Fruit fly (Drosophila melanogaster) whole organism, prepupa: ENCODE measurements around the gene CG13244.
A peak's percentile ranks its signal among the peaks of the same experiment; 100 is the strongest.

Experiments
- CG10631 ChIP-seq: fragments of 200-800 bp; sonication (Bioruptor generic); optimal IDR thresholded peaks from 2 replicates; lab custom pipeline; 2016; ENCODE audit warnings: missing biosample characterization, missing genetic modification characterization
- CG11762 ChIP-seq: fragments of 200-800 bp; sonication (Bioruptor generic); optimal IDR thresholded peaks from 3 replicates; lab custom pipeline; 2016; ENCODE audit warnings: missing biosample characterization, missing genetic modification characterization; ENCODE audit not compliant: insufficient read depth
- CG15336 ChIP-seq: fragments of 200-800 bp; sonication (Bioruptor generic); IDR thresholded peaks from 2 replicates; pipeline ENCODE4 v1.3.6; 2022; ENCODE audit warnings: missing biosample characterization, missing genetic modification characterization
- CG16779 ChIP-seq: fragments of 200-800 bp; sonication (Bioruptor generic); optimal IDR thresholded peaks from 3 replicates; lab custom pipeline; 2017; ENCODE audit warnings: missing biosample characterization, mild to moderate bottlenecking, missing genetic modification characterization
- CG31627 ChIP-seq: fragments of 200-800 bp; sonication (Bioruptor generic); optimal IDR thresholded peaks from 3 replicates; lab custom pipeline; 2016; ENCODE audit warnings: missing biosample characterization, missing genetic modification characterization
- CG32006 ChIP-seq: fragments of 200-800 bp; sonication (Bioruptor generic); optimal IDR thresholded peaks from 3 replicates; lab custom pipeline; 2017; ENCODE audit warnings: missing biosample characterization, mild to moderate bottlenecking, missing genetic modification characterization
- CG3919 ChIP-seq: fragments of 200-800 bp; sonication (Bioruptor generic); optimal IDR thresholded peaks from 3 replicates; lab custom pipeline; 2016; ENCODE audit warnings: missing biosample characterization, missing genetic modification characterization
- CG4318 ChIP-seq: fragments of 200-800 bp; sonication (Bioruptor generic); optimal IDR thresholded peaks from 3 replicates; lab custom pipeline; 2017; ENCODE audit warnings: missing biosample characterization, mild to moderate bottlenecking, missing genetic modification characterization
- CG6276 ChIP-seq: fragments of 200-800 bp; sonication (Bioruptor generic); optimal IDR thresholded peaks from 2 replicates; lab custom pipeline; 2017; ENCODE audit warnings: missing biosample characterization, mild to moderate bottlenecking, missing genetic modification characterization
- CG6792 ChIP-seq: fragments of 200-800 bp; sonication (Bioruptor generic); optimal IDR thresholded peaks from 3 replicates; lab custom pipeline; 2016; ENCODE audit warnings: missing biosample characterization, missing genetic modification characterization
- CG6854 ChIP-seq: fragments of 200-800 bp; sonication (Bioruptor generic); optimal IDR thresholded peaks from 2 replicates; lab custom pipeline; 2017; ENCODE audit warnings: missing biosample characterization, mild to moderate bottlenecking, missing genetic modification characterization
- CG7368 ChIP-seq: fragments of 200-800 bp; sonication (Bioruptor generic); optimal IDR thresholded peaks from 3 replicates; lab custom pipeline; 2016; ENCODE audit warnings: missing biosample characterization, missing genetic modification characterization
- CG8119 ChIP-seq: fragments of 200-800 bp; sonication (Bioruptor generic); IDR thresholded peaks from 3 replicates; pipeline ENCODE4 v1.3.6; 2022; ENCODE audit warnings: missing biosample characterization, missing genetic modification characterization
- CG8632 ChIP-seq: fragments of 200-800 bp; sonication (Bioruptor generic); optimal IDR thresholded peaks from 3 replicates; lab custom pipeline; 2016; ENCODE audit warnings: missing biosample characterization, missing genetic modification characterization
- CG9139 ChIP-seq: fragments of 200-800 bp; sonication (Bioruptor generic); optimal IDR thresholded peaks from 3 replicates; lab custom pipeline; 2017; ENCODE audit warnings: missing biosample characterization, mild to moderate bottlenecking, missing genetic modification characterization
- Eip78C ChIP-seq: fragments of 200-800 bp; sonication (Bioruptor generic); peaks from one replicate; lab custom pipeline; 2016; ENCODE audit warnings: missing biosample characterization, missing genetic modification characterization
- Eip93F ChIP-seq: fragments of 200-800 bp; sonication (Bioruptor generic); optimal IDR thresholded peaks from 2 replicates; lab custom pipeline; 2016; ENCODE audit warnings: missing biosample characterization, mild to moderate bottlenecking, missing genetic modification characterization
- Ets21C ChIP-seq: fragments of 200-800 bp; sonication (Bioruptor generic); optimal IDR thresholded peaks from 3 replicates; lab custom pipeline; 2016; ENCODE audit warnings: missing biosample characterization, missing genetic modification characterization
- Ets96B ChIP-seq: fragments of 200-800 bp; optimal IDR thresholded peaks from 2 replicates; lab custom pipeline; 2019; ENCODE audit warnings: missing biosample characterization, mild to moderate bottlenecking, missing genetic modification characterization, moderate library complexity
- Gug ChIP-seq: fragments of 200-800 bp; sonication (Bioruptor generic); IDR thresholded peaks from 2 replicates; pipeline ENCODE4 v1.3.6; 2022; ENCODE audit warnings: missing biosample characterization, missing genetic modification characterization
- Hr39 ChIP-seq: fragments of 200-800 bp; sonication (Bioruptor generic); optimal IDR thresholded peaks from 2 replicates; lab custom pipeline; 2016; ENCODE audit warnings: missing biosample characterization, missing genetic modification characterization
- Hr4 ChIP-seq: fragments of 200-800 bp; sonication (Bioruptor generic); optimal IDR thresholded peaks from 3 replicates; lab custom pipeline; 2016; ENCODE audit warnings: missing biosample characterization, missing genetic modification characterization
- Lpt ChIP-seq: fragments of 200-800 bp; sonication (Bioruptor generic); optimal IDR thresholded peaks from 3 replicates; lab custom pipeline; 2016; ENCODE audit warnings: missing biosample characterization, missing genetic modification characterization
- Met ChIP-seq: fragments of 200-800 bp; sonication (Bioruptor generic); optimal IDR thresholded peaks from 3 replicates; lab custom pipeline; 2016; ENCODE audit warnings: missing biosample characterization, missing genetic modification characterization
- OdsH ChIP-seq: fragments of 200-800 bp; sonication (Bioruptor generic); optimal IDR thresholded peaks from 3 replicates; lab custom pipeline; 2016; ENCODE audit warnings: missing biosample characterization, missing genetic modification characterization
- Sox102F ChIP-seq: fragments of 200-800 bp; sonication (Bioruptor generic); optimal IDR thresholded peaks from 2 replicates; lab custom pipeline; 2016; ENCODE audit warnings: missing biosample characterization, mild to moderate bottlenecking, missing genetic modification characterization
- acj6 ChIP-seq: fragments of 200-800 bp; sonication (Bioruptor generic); optimal IDR thresholded peaks from 3 replicates; lab custom pipeline; 2016; ENCODE audit warnings: missing biosample characterization, missing genetic modification characterization
- dac ChIP-seq: fragments of 200-800 bp; sonication (Bioruptor generic); optimal IDR thresholded peaks from 2 replicates; lab custom pipeline; 2017; ENCODE audit warnings: missing biosample characterization, mild to moderate bottlenecking, missing genetic modification characterization
- eg ChIP-seq: fragments of 200-800 bp; sonication (Bioruptor generic); IDR thresholded peaks from 3 replicates; pipeline ENCODE4 v1.3.6; 2022; ENCODE audit warnings: missing biosample characterization, missing genetic modification characterization
- esn ChIP-seq: fragments of 200-800 bp; sonication (Bioruptor generic); optimal IDR thresholded peaks from 2 replicates; lab custom pipeline; 2016; ENCODE audit warnings: missing biosample characterization, mild to moderate bottlenecking, missing genetic modification characterization, moderate library complexity
- fd59A ChIP-seq: fragments of 200-800 bp; sonication (Bioruptor generic); optimal IDR thresholded peaks from 2 replicates; lab custom pipeline; 2017; ENCODE audit warnings: missing biosample characterization, mild to moderate bottlenecking, missing genetic modification characterization, missing genetic modification reagents
- fkh ChIP-seq: fragments of 200-800 bp; sonication (Bioruptor generic); optimal IDR thresholded peaks from 3 replicates; lab custom pipeline; 2017; ENCODE audit warnings: missing biosample characterization, mild to moderate bottlenecking, missing genetic modification characterization, moderate library complexity
- lz ChIP-seq: fragments of 200-800 bp; sonication (Bioruptor generic); optimal IDR thresholded peaks from 3 replicates; lab custom pipeline; 2016; ENCODE audit warnings: missing biosample characterization, missing genetic modification characterization
- pdm3 ChIP-seq: fragments of 200-800 bp; sonication (Bioruptor generic); optimal IDR thresholded peaks from 3 replicates; lab custom pipeline; 2016; ENCODE audit warnings: missing biosample characterization, missing genetic modification characterization
- svp ChIP-seq: fragments of 200-800 bp; sonication (Bioruptor generic); peaks from one replicate; lab custom pipeline; 2016; ENCODE audit warnings: missing biosample characterization, missing genetic modification characterization
- vri ChIP-seq: fragments of 200-800 bp; sonication (Bioruptor generic); optimal IDR thresholded peaks from 3 replicates; lab custom pipeline; 2016; ENCODE audit warnings: missing biosample characterization, mild to moderate bottlenecking, missing genetic modification characterization

The CG13244 gene

DNA sequence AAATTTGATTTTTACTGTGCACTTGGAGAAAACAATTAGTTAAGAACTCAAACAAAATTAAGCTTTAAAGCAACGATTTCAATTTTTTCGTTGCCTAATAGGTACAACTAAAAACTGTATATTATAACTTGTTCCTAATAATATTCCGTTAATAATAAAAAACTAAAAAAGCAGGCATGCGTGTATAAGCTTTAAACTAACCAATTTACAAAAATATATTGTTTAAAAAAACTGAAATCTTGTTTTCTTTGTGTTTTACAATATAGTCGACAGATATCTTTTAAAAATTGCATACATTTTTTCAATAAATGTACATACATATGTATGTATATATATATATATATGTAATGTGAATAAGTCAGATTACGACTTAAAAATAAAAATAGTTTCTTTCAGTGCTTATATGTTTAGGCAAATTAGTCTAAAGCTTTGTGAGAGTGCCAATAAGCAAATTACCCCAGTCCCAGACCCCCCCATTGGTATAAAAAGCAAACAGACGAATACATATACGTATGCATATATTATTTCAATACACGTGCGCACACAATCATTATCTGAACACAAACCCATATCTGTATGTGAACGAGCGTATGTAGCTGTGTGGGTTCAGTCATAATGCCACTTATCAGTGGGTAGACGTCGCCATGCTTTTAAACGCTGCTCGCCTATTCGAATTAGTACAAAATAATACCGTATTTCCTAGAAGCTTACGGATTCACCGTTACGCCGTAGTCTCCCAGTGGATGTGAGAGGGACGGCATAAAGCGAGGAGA lies 3.6 kb upstream of the CG13244 start (continued):
- TF ChIP-seq dac (GFP tag; lab: Kevin White, UChicago) (no peak), CG11762 (no peak), CG6276 (GFP tag; lab: Kevin White, UChicago) (no peak), CG15336 (GFP tag; lab: Robert Waterston, UW) (no peak), Ets96B (tag; lab: Kevin White, UChicago) (no peak), Hr39 (GFP tag; lab: Kevin White, UChicago) (no peak), CG10631 (GFP tag; lab: Kevin White, UChicago) (peak; percentile 30), esn (GFP tag; lab: Kevin White, UChicago) (peak; percentile 37), CG4318 (GFP tag; lab: Kevin White, UChicago) (no peak), fd59A (GFP tag; lab: Kevin White, UChicago) (no peak), svp (GFP tag; lab: Kevin White, UChicago) (peak; percentile 90), CG31627 (GFP tag; lab: Kevin White, UChicago) (peak; percentile 22), Gug (GFP tag; lab: Robert Waterston, UW) (no peak), Lpt (no peak), vri (peak; percentile 96), Ets21C (GFP tag; lab: Kevin White, UChicago) (no peak), lz (GFP tag; lab: Kevin White, UChicago) (no peak)
- TF ChIP-seq, all 60 proteins: peak for 19

DNA sequence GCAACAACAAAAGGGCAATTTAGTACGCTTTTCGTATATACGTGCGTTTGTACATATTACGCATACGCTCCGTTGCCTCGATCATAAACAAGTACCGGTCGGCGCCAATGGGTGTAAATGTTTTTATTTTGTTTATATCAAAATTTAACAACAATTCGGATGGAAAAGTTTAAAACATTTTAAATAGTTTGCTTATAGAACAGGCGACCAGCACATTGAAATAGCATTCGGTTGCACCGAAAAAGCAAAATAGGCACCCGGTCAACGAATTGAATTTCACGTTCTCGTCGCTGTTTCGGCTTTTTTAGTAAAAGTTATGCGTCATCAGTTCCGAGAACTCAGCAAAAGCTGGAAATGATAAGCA lies 3.0 kb upstream of the CG13244 start:
- no peak for TF ChIP-seq acj6 (GFP tag; lab: Kevin White, UChicago)
- no peak for TF ChIP-seq CG8632
- TF ChIP-seq vri: peak; percentile 48
- no peak for TF ChIP-seq Gug (GFP tag; lab: Robert Waterston, UW)
- peak; percentile 11 for TF ChIP-seq CG6854
- TF ChIP-seq Met (GFP tag; lab: Kevin White, UChicago): no peak
- no peak for TF ChIP-seq pdm3 (GFP tag; lab: Kevin White, UChicago)
- TF ChIP-seq CG9139: no peak
- TF ChIP-seq OdsH (GFP tag; lab: Kevin White, UChicago): no peak
- no peak for TF ChIP-seq CG8119 (GFP tag; lab: Robert Waterston, UW)
- TF ChIP-seq CG15336 (GFP tag; lab: Robert Waterston, UW): no peak
- no peak for TF ChIP-seq dac (GFP tag; lab: Kevin White, UChicago)
- TF ChIP-seq Eip78C: peak; percentile 38
- TF ChIP-seq CG32006 (GFP tag; lab: Kevin White, UChicago): no peak
- TF ChIP-seq Hr4 (GFP tag; lab: Kevin White, UChicago): no peak
- TF ChIP-seq Eip93F (GFP tag; lab: Kevin White, UChicago): no peak
- no peak for TF ChIP-seq eg (GFP tag; lab: Robert Waterston, UW)
- TF ChIP-seq svp (GFP tag; lab: Kevin White, UChicago): peak; percentile 73
- TF ChIP-seq CG7368: no peak
- TF ChIP-seq CG3919 (GFP tag; lab: Kevin White, UChicago): no peak
- TF ChIP-seq CG6792 (GFP tag; lab: Kevin White, UChicago): no peak
- peak; percentile 12 for TF ChIP-seq fkh (GFP tag; lab: Kevin White, UChicago)

dm6 chr2L:15923095-15923494 lies 6.4 kb downstream of the CG13244 start, which contains the start of gene CG4793:
TSS of gene CG4793 (plus strand) at chr2L:15923395.
- TF ChIP-seq svp (GFP tag; lab: Kevin White, UChicago) (peak; percentile 57), eg (GFP tag; lab: Robert Waterston, UW) (no peak), CG31627 (GFP tag; lab: Kevin White, UChicago) (peak; percentile 5), Eip78C (peak; percentile 44), CG16779 (tag; lab: Kevin White, UChicago) (no peak), Sox102F (GFP tag; lab: Kevin White, UChicago) (no peak)
